Fruit fly (Drosophila melanogaster): ENCODE measurements around the gene ERp44.

DNA sequence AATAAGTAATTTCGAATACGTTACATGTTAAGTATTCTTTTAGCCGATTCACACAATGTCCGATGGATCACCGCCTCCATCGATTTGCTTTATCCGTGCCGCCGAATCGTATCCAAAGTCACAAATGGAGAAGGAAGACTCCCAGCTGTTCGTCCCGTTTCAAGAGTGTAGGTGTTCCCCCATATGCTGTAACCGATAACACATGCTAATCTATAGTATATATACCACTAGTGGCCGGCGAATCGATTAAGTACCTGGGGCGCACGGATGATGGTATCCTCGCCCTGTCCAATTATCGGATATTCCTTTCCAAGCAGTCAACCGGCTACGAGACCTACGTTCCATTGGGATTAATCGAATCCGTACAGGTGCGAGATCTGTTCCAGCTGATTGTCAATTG is at the start of gene ERp44:
- no peak for TF ChIP-seq CTCF (optimal IDR thresholded peaks at IDR 0.05)
- no peak for TF ChIP-seq CG8478 (optimal IDR thresholded peaks at IDR 0.05)
